Fruit fly (Drosophila melanogaster) whole organism, embryonic: Measurements from ENCODE around the gene CG43731.

ENCODE experiments used
- Antp ChIP-seq: fragments of 200-800 bp; sonication (Bioruptor generic); optimal IDR thresholded peaks from 3 replicates; lab custom pipeline; 2016; ENCODE audit warnings: missing biosample characterization, missing genetic modification characterization
- C15 ChIP-seq: fragments of 200-800 bp; sonication (Bioruptor generic); IDR thresholded peaks from 3 replicates; pipeline ENCODE4 v1.3.6; 2022; ENCODE audit warnings: missing biosample characterization, missing genetic modification characterization
- CG10321 ChIP-seq: fragments of 200-800 bp; sonication (Bioruptor generic); IDR thresholded peaks from 2 replicates; pipeline ENCODE4 v1.3.6; 2022; ENCODE audit warnings: missing biosample characterization, missing genetic modification characterization
- CG10979 ChIP-seq: fragments of 200-800 bp; sonication (Bioruptor generic); optimal IDR thresholded peaks from 2 replicates; lab custom pipeline; 2018; ENCODE audit warnings: missing biosample characterization, mild to moderate bottlenecking, missing genetic modification characterization, moderate library complexity
- CG11093 ChIP-seq: fragments of 200-800 bp; sonication (Bioruptor generic); IDR thresholded peaks from 3 replicates; pipeline ENCODE4 v1.3.6; 2022; ENCODE audit warnings: missing biosample characterization, missing genetic modification characterization
- CG11456 ChIP-seq: fragments of 200-800 bp; sonication (Bioruptor generic); IDR thresholded peaks from 3 replicates; pipeline ENCODE4 v1.3.6; 2022; ENCODE audit warnings: missing biosample characterization, missing genetic modification characterization
- CG14710 ChIP-seq: fragments of 200-800 bp; sonication (Bioruptor generic); optimal IDR thresholded peaks from 3 replicates; lab custom pipeline; 2019; ENCODE audit warnings: missing biosample characterization, mild to moderate bottlenecking, missing genetic modification characterization, moderate library complexity
- CG1602 ChIP-seq: fragments of 200-800 bp; sonication (Bioruptor generic); optimal IDR thresholded peaks from 3 replicates; lab custom pipeline; 2016; ENCODE audit warnings: missing biosample characterization, missing genetic modification characterization
- CG17328 ChIP-seq: fragments of 200-800 bp; sonication (Bioruptor generic); IDR thresholded peaks from 2 replicates; pipeline ENCODE4 v1.3.6; 2022; ENCODE audit warnings: missing biosample characterization, missing genetic modification characterization
- CG17802 ChIP-seq: fragments of 200-800 bp; sonication (Bioruptor generic); optimal IDR thresholded peaks from 2 replicates; lab custom pipeline; 2018; ENCODE audit warnings: missing biosample characterization, mild to moderate bottlenecking, missing genetic modification characterization, moderate library complexity
- CG2875 ChIP-seq: fragments of 200-800 bp; sonication (Bioruptor generic); optimal IDR thresholded peaks from 2 replicates; lab custom pipeline; 2017; ENCODE audit warnings: missing biosample characterization, mild to moderate bottlenecking, missing genetic modification characterization, missing genetic modification reagents
- CG31365 ChIP-seq: fragments of 200-800 bp; sonication (Bioruptor generic); optimal IDR thresholded peaks from 2 replicates; lab custom pipeline; 2018; ENCODE audit warnings: missing biosample characterization, mild to moderate bottlenecking, missing genetic modification characterization
- CG31388 ChIP-seq: fragments of 200-800 bp; sonication (Bioruptor generic); optimal IDR thresholded peaks from 2 replicates; lab custom pipeline; 2016; ENCODE audit warnings: missing biosample characterization, missing genetic modification characterization
- CG33557 ChIP-seq: fragments of 200-800 bp; sonication (Bioruptor generic); optimal IDR thresholded peaks from 2 replicates; lab custom pipeline; 2019; ENCODE audit warnings: missing biosample characterization, mild to moderate bottlenecking, missing genetic modification characterization, moderate library complexity
- CG3726 ChIP-seq: fragments of 200-800 bp; sonication (Bioruptor generic); IDR thresholded peaks from 3 replicates; pipeline ENCODE4, ENCODE4 v1.3.6; 2022; ENCODE audit warnings: missing biosample characterization, missing genetic modification characterization
- CG4424 ChIP-seq: fragments of 200-800 bp; sonication (Bioruptor generic); optimal IDR thresholded peaks from 3 replicates; lab custom pipeline; 2016; ENCODE audit warnings: missing biosample characterization, missing genetic modification characterization
- CG4730 ChIP-seq: fragments of 200-800 bp; sonication (Bioruptor generic); IDR thresholded peaks from 2 replicates; pipeline ENCODE4 v1.3.6; 2022; ENCODE audit warnings: missing biosample characterization, missing genetic modification characterization
- CG7372 ChIP-seq: fragments of 200-800 bp; sonication (Bioruptor generic); IDR thresholded peaks from 2 replicates; pipeline ENCODE4 v1.3.6; 2022; ENCODE audit warnings: missing biosample characterization, missing genetic modification characterization
- CG7556 ChIP-seq: fragments of 200-800 bp; sonication (Bioruptor generic); optimal IDR thresholded peaks from 2 replicates; lab custom pipeline; 2017; ENCODE audit warnings: missing biosample characterization, mild to moderate bottlenecking, missing genetic modification characterization
- CG8924 ChIP-seq: fragments of 200-800 bp; optimal IDR thresholded peaks from 3 replicates; lab custom pipeline; 2019; ENCODE audit warnings: missing biosample characterization, mild to moderate bottlenecking, missing genetic modification characterization, moderate library complexity
- Camta ChIP-seq: fragments of 200-800 bp; sonication (Bioruptor generic); optimal IDR thresholded peaks from 2 replicates; lab custom pipeline; 2016; ENCODE audit warnings: missing biosample characterization, missing genetic modification characterization
- D19B ChIP-seq: fragments of 200-800 bp; sonication (Bioruptor generic); optimal IDR thresholded peaks from 2 replicates; lab custom pipeline; 2017; ENCODE audit warnings: missing biosample characterization, mild to moderate bottlenecking, missing genetic modification characterization
- Deaf1 ChIP-seq: fragments of 200-800 bp; optimal IDR thresholded peaks from 3 replicates; lab custom pipeline; 2019; ENCODE audit warnings: missing biosample characterization, mild to moderate bottlenecking, missing genetic modification characterization, moderate library complexity
- Dip3 ChIP-seq: fragments of 200-800 bp; sonication (Bioruptor generic); optimal IDR thresholded peaks from 3 replicates; lab custom pipeline; 2016; ENCODE audit warnings: missing biosample characterization, missing genetic modification characterization
- E2f1 ChIP-seq: fragments of 200-800 bp; sonication (Bioruptor generic); IDR thresholded peaks from 2 replicates; pipeline ENCODE4 v1.3.6; 2022; ENCODE audit warnings: missing biosample characterization, missing genetic modification characterization
- ERR ChIP-seq: fragments of 200-800 bp; sonication (Bioruptor generic); optimal IDR thresholded peaks from 2 replicates; lab custom pipeline; 2016; ENCODE audit warnings: missing biosample characterization, missing genetic modification characterization
- Ets65A ChIP-seq: fragments of 200-800 bp; sonication (Bioruptor generic); peaks from one replicate; lab custom pipeline; 2016; ENCODE audit warnings: missing biosample characterization, missing genetic modification characterization
- HLH4C ChIP-seq: fragments of 200-800 bp; sonication (Bioruptor generic); IDR thresholded peaks from 3 replicates; pipeline ENCODE4 v1.3.6; 2022; ENCODE audit warnings: missing biosample characterization, missing genetic modification characterization; ENCODE audit not compliant: partially characterized antibody
- Hand ChIP-seq: fragments of 200-800 bp; sonication (Bioruptor generic); optimal IDR thresholded peaks from 2 replicates; lab custom pipeline; 2017; ENCODE audit warnings: mild to moderate bottlenecking, missing biosample characterization, missing genetic modification reagents, missing genetic modification characterization
- Hr3 ChIP-seq: fragments of 200-800 bp; sonication (Bioruptor generic); optimal IDR thresholded peaks from 3 replicates; lab custom pipeline; 2016; ENCODE audit warnings: missing biosample characterization, missing genetic modification characterization
- Max ChIP-seq: fragments of 200-800 bp; sonication (Bioruptor generic); optimal IDR thresholded peaks from 2 replicates; lab custom pipeline; 2016; ENCODE audit warnings: missing biosample characterization, mild to moderate bottlenecking, missing genetic modification characterization
- Ptx1 ChIP-seq: fragments of 200-800 bp; sonication (Bioruptor generic); IDR thresholded peaks from 2 replicates; pipeline ENCODE4 v1.3.6; 2022; ENCODE audit warnings: missing biosample characterization, missing genetic modification characterization
- Rfx ChIP-seq: fragments of 200-800 bp; sonication (Bioruptor generic); IDR thresholded peaks from 2 replicates; pipeline ENCODE4 v1.3.6; 2022; ENCODE audit warnings: missing biosample characterization, missing genetic modification characterization
- Ssrp ChIP-seq: fragments of 200-800 bp; sonication (Bioruptor generic); optimal IDR thresholded peaks from 2 replicates; lab custom pipeline; 2018; ENCODE audit warnings: missing biosample characterization, mild to moderate bottlenecking, missing genetic modification characterization, moderate library complexity
- chif ChIP-seq, 2 experiments: fragments of 200-800 bp; sonication (Bioruptor generic); optimal IDR thresholded peaks; 3 replicates each; lab custom pipeline; 2016; ENCODE audit warnings: missing biosample characterization in 2 of 2, missing genetic modification characterization in 2 of 2
- croc ChIP-seq: fragments of 200-800 bp; sonication (Bioruptor generic); conservative IDR thresholded peaks from 3 replicates; pipeline ENCODE4 v1.3.6; 2022; ENCODE audit warnings: missing biosample characterization, missing genetic modification characterization
- dati ChIP-seq: fragments of 200-800 bp; sonication (Bioruptor generic); IDR thresholded peaks from 2 replicates; pipeline ENCODE4 v1.3.6; 2022; ENCODE audit warnings: missing biosample characterization, missing genetic modification characterization
- eyg ChIP-seq: fragments of 200-800 bp; sonication (Bioruptor generic); optimal IDR thresholded peaks from 3 replicates; lab custom pipeline; 2016; ENCODE audit warnings: missing biosample characterization, missing genetic modification characterization
- fru ChIP-seq: fragments of >200 bp; optimal IDR thresholded peaks from 2 replicates; lab custom pipeline; 2017
- gcm ChIP-seq: fragments of 200-800 bp; sonication (Bioruptor generic); optimal IDR thresholded peaks from 2 replicates; lab custom pipeline; 2019; ENCODE audit warnings: missing biosample characterization, mild to moderate bottlenecking, missing genetic modification characterization, moderate library complexity
- grau ChIP-seq: fragments of 200-800 bp; optimal IDR thresholded peaks from 3 replicates; lab custom pipeline; 2019; ENCODE audit warnings: missing biosample characterization, mild to moderate bottlenecking, missing genetic modification characterization, moderate library complexity
- ind ChIP-seq: fragments of 200-800 bp; sonication (Bioruptor generic); optimal IDR thresholded peaks from 3 replicates; lab custom pipeline; 2016; ENCODE audit warnings: missing biosample characterization, missing genetic modification characterization
- lilli ChIP-seq: fragments of 200-800 bp; sonication (Bioruptor generic); optimal IDR thresholded peaks from 3 replicates; lab custom pipeline; 2016; ENCODE audit warnings: missing biosample characterization, missing genetic modification characterization
- org-1 ChIP-seq: fragments of 200-800 bp; sonication (Bioruptor generic); optimal IDR thresholded peaks from 2 replicates; lab custom pipeline; 2017; ENCODE audit warnings: missing biosample characterization, missing genetic modification characterization
- pfk ChIP-seq: fragments of 200-800 bp; sonication (Bioruptor generic); optimal IDR thresholded peaks from 2 replicates; lab custom pipeline; 2018; ENCODE audit warnings: missing biosample characterization, mild to moderate bottlenecking, missing genetic modification characterization, moderate library complexity
- row ChIP-seq: fragments of 200-800 bp; sonication (Bioruptor generic); IDR thresholded peaks from 3 replicates; pipeline ENCODE4 v1.3.6; 2022; ENCODE audit warnings: missing biosample characterization, missing genetic modification characterization
- sens ChIP-seq: fragments of 200-800 bp; sonication (Bioruptor generic); peaks from one replicate; lab custom pipeline; 2016; ENCODE audit warnings: missing biosample characterization, missing genetic modification characterization
- sima ChIP-seq: fragments of 200-800 bp; sonication (Bioruptor generic); optimal IDR thresholded peaks from 2 replicates; lab custom pipeline; 2016; ENCODE audit warnings: missing biosample characterization, missing genetic modification characterization
- sob ChIP-seq: fragments of 200-800 bp; sonication (Bioruptor generic); IDR thresholded peaks from 2 replicates; pipeline ENCODE4 v1.3.6; 2022; ENCODE audit warnings: missing biosample characterization, missing genetic modification characterization
- ssp ChIP-seq: fragments of 200-800 bp; sonication (Bioruptor generic); IDR thresholded peaks from 2 replicates; pipeline ENCODE4 v1.3.6; 2022; ENCODE audit warnings: missing biosample characterization, missing genetic modification characterization
- tgo ChIP-seq: fragments of 200-800 bp; sonication (Bioruptor generic); IDR thresholded peaks from 3 replicates; pipeline ENCODE4 v1.3.6; 2022; ENCODE audit warnings: missing biosample characterization, missing genetic modification characterization
- wdn ChIP-seq: fragments of 200-800 bp; sonication (Bioruptor generic); IDR thresholded peaks from 2 replicates; pipeline ENCODE4 v1.3.6; 2022; ENCODE audit warnings: missing biosample characterization, missing genetic modification characterization

Gene CG43731

DNA sequence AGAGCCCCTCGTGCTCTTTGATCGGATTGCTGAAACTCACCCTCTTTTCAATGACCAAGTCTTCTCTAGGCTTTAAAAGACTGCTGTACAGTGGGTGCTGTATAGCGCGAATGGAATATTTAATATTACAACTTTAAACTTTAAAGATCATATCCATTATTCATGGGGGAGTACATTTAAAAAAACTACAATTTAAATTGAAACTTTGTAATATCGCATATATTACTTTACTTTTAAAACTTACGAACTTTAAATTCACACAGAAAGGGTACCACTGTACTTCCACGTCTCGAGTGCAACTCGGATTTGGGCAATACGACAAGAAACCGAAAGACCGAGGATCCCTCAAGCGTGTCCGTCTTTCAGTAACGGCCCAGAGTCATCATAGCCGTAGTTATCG is 42.9 kb upstream of the CG43731 start, which contains the start of gene Phlpp (continued):
- no peak for TF ChIP-seq sima (GFP tag; lab: Kevin White, UChicago)
- peak; percentile 57 for TF ChIP-seq ind (GFP tag; lab: Kevin White, UChicago)
- peak; percentile 49 for TF ChIP-seq CG7372 (GFP tag; lab: Robert Waterston, UW)
- peak; percentile 53; the same call in 1 of the 2 replicates for TF ChIP-seq sob
- TF ChIP-seq ssp (GFP tag; lab: Robert Waterston, UW): peak; percentile 45
- TF ChIP-seq CG8924 (tag; lab: Kevin White, UChicago): peak; percentile 40
- peak; percentile 42 for TF ChIP-seq Camta (GFP tag; lab: Kevin White, UChicago)
- no peak for TF ChIP-seq org-1 (GFP tag; lab: Kevin White, UChicago)
- no peak for TF ChIP-seq CG3726 (GFP tag; lab: Robert Waterston, UW)
- peak; percentile 47; the same call in 1 of the 2 replicates for TF ChIP-seq CG4730
- TF ChIP-seq wdn (GFP tag; lab: Robert Waterston, UW): no peak
- peak; percentile 21 for TF ChIP-seq Antp (GFP tag; lab: Kevin White, UChicago)
- TF ChIP-seq row (GFP tag; lab: Robert Waterston, UW): peak; percentile 66
- peak; percentile 14 for TF ChIP-seq CG17802 (tag; lab: Kevin White, UChicago)
- 0 out of 2 replicates have a peak, but pooled peaks have one; percentile 27 for TF ChIP-seq dati (GFP tag; lab: Robert Waterston, UW)
- TF ChIP-seq Rfx (GFP tag; lab: Robert Waterston, UW): 0 out of 2 replicates have a peak, but pooled peaks have one; percentile 27
- TF ChIP-seq Deaf1 (tag; lab: Kevin White, UChicago): peak; percentile 60
- TF ChIP-seq CG33557 (GFP tag; lab: Kevin White, UChicago): peak; percentile 15
- no peak for TF ChIP-seq CG1602 (GFP tag; lab: Kevin White, UChicago)
- no peak for TF ChIP-seq eyg (GFP tag; lab: Kevin White, UChicago)
- peak; percentile 56 for TF ChIP-seq Ssrp
- TF ChIP-seq pfk (GFP tag; lab: Kevin White, UChicago): no peak
- peak; percentile 38; the same call in 1 of the 3 replicates for TF ChIP-seq CG11093 (GFP tag; lab: Robert Waterston, UW)
- peak; percentile 8 for TF ChIP-seq gcm (GFP tag; lab: Kevin White, UChicago)
- no peak for TF ChIP-seq D19B (GFP tag; lab: Kevin White, UChicago)
- TF ChIP-seq CG4424 (GFP tag; lab: Kevin White, UChicago): peak; percentile 72
- TF ChIP-seq fru (lab: Kevin White, UChicago): no peak
- TF ChIP-seq E2f1 (GFP tag; lab: Robert Waterston, UW): peak; percentile 65
- TF ChIP-seq CG2875 (GFP tag; lab: Kevin White, UChicago): peak; percentile 23
- 0 out of 3 replicates have a peak, but pooled peaks have one; percentile 44 for TF ChIP-seq C15
- peak; percentile 55 for TF ChIP-seq lilli
- TF ChIP-seq CG11456 (GFP tag; lab: Robert Waterston, UW): no peak
- peak; percentile 71 for TF ChIP-seq CG14710 (tag; lab: Kevin White, UChicago)
- peak; percentile 25 for TF ChIP-seq CG7556
- peak; percentile 83 for TF ChIP-seq CG10979 (tag; lab: Kevin White, UChicago)
- peak; percentile 27 for TF ChIP-seq Dip3 (GFP tag; lab: Kevin White, UChicago)
- peak; percentile 4 for TF ChIP-seq Hr3
- TF ChIP-seq ERR (GFP tag; lab: Kevin White, UChicago): no peak
- peak; percentile 68 for TF ChIP-seq tgo (GFP tag; lab: Robert Waterston, UW)
- TF ChIP-seq croc (GFP tag; lab: Robert Waterston, UW): peak; percentile 59
- TF ChIP-seq sens (GFP tag; lab: Kevin White, UChicago): peak; percentile 95
- TF ChIP-seq CG10321 (GFP tag; lab: Robert Waterston, UW): 0 out of 2 replicates have a peak, but pooled peaks have one; percentile 11
- peak; percentile 71 for TF ChIP-seq CG17328 (GFP tag; lab: Robert Waterston, UW)
- peak; percentile 13 for TF ChIP-seq Ets65A (GFP tag; lab: Kevin White, UChicago)
- no peak for TF ChIP-seq Hand (GFP tag; lab: Kevin White, UChicago)
- peak; percentile 80 for TF ChIP-seq grau (tag; lab: Kevin White, UChicago)
- peak; percentile 78 for TF ChIP-seq Ptx1 (GFP tag; lab: Robert Waterston, UW)
- no peak for TF ChIP-seq CG31388 (GFP tag; lab: Kevin White, UChicago)
- TF ChIP-seq Max (GFP tag; lab: Kevin White, UChicago): no peak
- no peak for TF ChIP-seq HLH4C
- TF ChIP-seq CG31365 (tag; lab: Kevin White, UChicago): no peak
- TF ChIP-seq chif (GFP tag; optimal IDR thresholded peaks at IDR 0.05; lab: Kevin White, UChicago): peak in 1 of 2 experiments; percentile 14
